Fruit fly (Drosophila melanogaster): ENCODE results near the gene EloA.

Gene EloA

DNA sequence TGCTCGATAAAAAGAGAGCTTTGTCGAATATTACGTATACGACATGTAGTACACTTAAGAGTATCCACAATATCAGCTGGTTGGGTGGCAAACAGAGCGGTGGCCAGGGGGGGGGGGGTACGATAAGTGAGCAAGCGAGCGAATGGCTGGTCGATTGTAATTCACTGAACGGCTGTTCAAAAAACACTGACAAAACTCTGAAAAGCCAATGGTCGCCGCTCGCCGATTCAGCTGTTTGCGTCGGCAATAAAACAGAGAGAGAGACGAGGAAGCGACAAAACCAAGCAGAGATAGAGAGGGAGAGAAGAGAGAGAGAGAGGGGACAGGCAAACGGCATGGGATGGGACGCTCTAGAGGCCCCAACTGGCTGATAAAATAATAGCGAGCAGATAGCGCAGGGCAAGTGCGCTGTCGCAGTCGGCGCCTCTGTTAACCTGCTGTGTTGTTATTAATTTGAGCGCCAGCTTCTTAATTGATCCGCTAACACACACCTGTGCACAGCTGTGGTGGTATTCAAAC, 24.8 kb upstream of the EloA start, which contains the start of gene cnc (continued):
- no peak for TF ChIP-seq CG7357 (GFP tag; IDR thresholded peaks at IDR 0.05)

DNA sequence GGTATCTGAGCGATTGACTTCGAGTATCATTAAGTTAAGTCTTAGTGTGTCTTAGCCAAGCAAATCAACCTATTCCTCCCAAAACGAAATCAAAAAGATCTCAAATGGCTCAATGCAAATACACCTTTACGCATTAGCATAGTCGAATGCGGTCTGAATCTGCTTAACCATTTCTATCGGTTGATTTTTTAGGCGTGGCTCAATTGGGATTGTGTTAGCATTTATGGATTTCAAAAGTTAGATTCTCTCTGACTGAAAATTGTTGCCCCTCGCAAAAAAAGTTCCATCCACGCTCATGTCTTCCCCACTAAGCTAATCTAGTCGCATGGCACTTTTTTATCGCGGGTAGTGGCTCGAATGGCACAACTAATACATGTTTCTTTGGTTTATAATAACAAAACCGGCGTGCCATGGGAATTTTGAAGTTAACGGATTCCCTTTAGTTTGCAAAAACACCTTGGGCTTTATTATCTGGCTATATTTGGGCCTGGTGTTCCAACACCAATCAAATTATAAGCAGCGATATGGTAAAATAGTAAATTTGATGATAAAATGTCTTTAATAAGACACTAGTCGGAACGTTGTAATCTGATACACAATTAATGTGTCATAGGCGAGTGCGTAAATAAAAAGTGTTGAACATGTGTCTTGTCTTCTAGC, 22.6 kb upstream of the EloA start:
- no peak for TF ChIP-seq CG6272 (GFP tag; IDR thresholded peaks at IDR 0.05)
- no peak for TF ChIP-seq B-H1 (GFP tag; IDR thresholded peaks at IDR 0.05)
- no peak for TF ChIP-seq tll (GFP tag; optimal IDR thresholded peaks at IDR 0.05)
- TF ChIP-seq toy (GFP tag; IDR thresholded peaks at IDR 0.05): no peak
- TF ChIP-seq fd3F (GFP tag; optimal IDR thresholded peaks at IDR 0.05): no peak
- TF ChIP-seq CG33213 (GFP tag; optimal IDR thresholded peaks at IDR 0.05): no peak
- 0 out of 3 replicates have a peak, but pooled peaks have one; percentile 35 for TF ChIP-seq CG11456 (GFP tag; IDR thresholded peaks at IDR 0.05)
- peak; percentile 17 for TF ChIP-seq eyg (GFP tag; optimal IDR thresholded peaks at IDR 0.05)
- peak; percentile 5 for TF ChIP-seq CG4854 (GFP tag; optimal IDR thresholded peaks at IDR 0.05)
- TF ChIP-seq Myb (GFP tag; optimal IDR thresholded peaks at IDR 0.05): peak; percentile 36
- TF ChIP-seq mam (GFP tag; optimal IDR thresholded peaks at IDR 0.05): peak; percentile 53
- TF ChIP-seq CG1832 (GFP tag; optimal IDR thresholded peaks at IDR 0.05): no peak
- TF ChIP-seq CG34376 (GFP tag; optimal IDR thresholded peaks at IDR 0.05): peak; percentile 89
- TF ChIP-seq br (optimal IDR thresholded peaks at IDR 0.05): no peak
- TF ChIP-seq CG10959 (GFP tag; IDR thresholded peaks at IDR 0.05): no peak
- no peak for TF ChIP-seq Stat92E (GFP tag; optimal IDR thresholded peaks at IDR 0.05)
- no peak for TF ChIP-seq D19A (tag; optimal IDR thresholded peaks at IDR 0.05)
- no peak for TF ChIP-seq CG11398 (GFP tag; optimal IDR thresholded peaks at IDR 0.05)
- TF ChIP-seq sima (GFP tag; optimal IDR thresholded peaks at IDR 0.05): no peak
- TF ChIP-seq Rx (GFP tag; IDR thresholded peaks at IDR 0.05): no peak
- no peak for TF ChIP-seq CG3065 (GFP tag; optimal IDR thresholded peaks at IDR 0.05)
- no peak for TF ChIP-seq Scr (GFP tag; IDR thresholded peaks at IDR 0.05; ENCODE audit: partially characterized antibody)
- no peak for TF ChIP-seq phol (tag; optimal IDR thresholded peaks at IDR 0.05)
- TF ChIP-seq CG15269 (tag; optimal IDR thresholded peaks at IDR 0.05): no peak
- no peak for TF ChIP-seq ara (GFP tag; IDR thresholded peaks at IDR 0.05)
- TF ChIP-seq CG9932 (GFP tag; IDR thresholded peaks at IDR 0.05): peak; percentile 65
- peak; percentile 53 for TF ChIP-seq Hmr (GFP tag; optimal IDR thresholded peaks at IDR 0.05)
- TF ChIP-seq chif (GFP tag; optimal IDR thresholded peaks at IDR 0.05): no peak
- no peak for TF ChIP-seq hth (optimal IDR thresholded peaks at IDR 0.05)
- TF ChIP-seq sna (GFP tag; IDR thresholded peaks at IDR 0.05; ENCODE audit: partially characterized antibody): no peak
- TF ChIP-seq al (GFP tag; IDR thresholded peaks at IDR 0.05): peak; percentile 24; the same call in 1 of the 2 replicates
- TF ChIP-seq klu (GFP tag; IDR thresholded peaks at IDR 0.05): no peak
- TF ChIP-seq nerfin-1 (tag; optimal IDR thresholded peaks at IDR 0.05): no peak
- TF ChIP-seq CG7928 (GFP tag; optimal IDR thresholded peaks at IDR 0.05): no peak
- no peak for TF ChIP-seq Nf-YB (GFP tag; optimal IDR thresholded peaks at IDR 0.05)
- 0 out of 3 replicates have a peak, but pooled peaks have one; percentile 45 for TF ChIP-seq Dbx (GFP tag; IDR thresholded peaks at IDR 0.05)
- no peak for TF ChIP-seq gce (GFP tag; IDR thresholded peaks at IDR 0.05)
- no peak for TF ChIP-seq CG31441 (GFP tag; IDR thresholded peaks at IDR 0.05)
- TF ChIP-seq Side (GFP tag; optimal IDR thresholded peaks at IDR 0.05): peak; percentile 37
- TF ChIP-seq CG14667 (GFP tag; IDR thresholded peaks at IDR 0.05): no peak
- TF ChIP-seq Fer3 (tag; optimal IDR thresholded peaks at IDR 0.05): peak; percentile 55
- peak; percentile 65 for TF ChIP-seq Meics (GFP tag; optimal IDR thresholded peaks at IDR 0.05)
- TF ChIP-seq Elba2 (GFP tag; optimal IDR thresholded peaks at IDR 0.05): no peak
- TF ChIP-seq fd64A (GFP tag; optimal IDR thresholded peaks at IDR 0.05): no peak
- no peak for TF ChIP-seq dmrt99B (tag; optimal IDR thresholded peaks at IDR 0.05)
- peak; percentile 13 for TF ChIP-seq CG6854 (GFP tag; optimal IDR thresholded peaks at IDR 0.05)
- no peak for TF ChIP-seq CG6175 (GFP tag; IDR thresholded peaks at IDR 0.05)
